Fruit fly (Drosophila melanogaster): Measurements from ENCODE around the gene Slu7.
A peak's percentile ranks its signal among the peaks of the same experiment; 100 is the strongest.

Slu7 gene

DNA sequence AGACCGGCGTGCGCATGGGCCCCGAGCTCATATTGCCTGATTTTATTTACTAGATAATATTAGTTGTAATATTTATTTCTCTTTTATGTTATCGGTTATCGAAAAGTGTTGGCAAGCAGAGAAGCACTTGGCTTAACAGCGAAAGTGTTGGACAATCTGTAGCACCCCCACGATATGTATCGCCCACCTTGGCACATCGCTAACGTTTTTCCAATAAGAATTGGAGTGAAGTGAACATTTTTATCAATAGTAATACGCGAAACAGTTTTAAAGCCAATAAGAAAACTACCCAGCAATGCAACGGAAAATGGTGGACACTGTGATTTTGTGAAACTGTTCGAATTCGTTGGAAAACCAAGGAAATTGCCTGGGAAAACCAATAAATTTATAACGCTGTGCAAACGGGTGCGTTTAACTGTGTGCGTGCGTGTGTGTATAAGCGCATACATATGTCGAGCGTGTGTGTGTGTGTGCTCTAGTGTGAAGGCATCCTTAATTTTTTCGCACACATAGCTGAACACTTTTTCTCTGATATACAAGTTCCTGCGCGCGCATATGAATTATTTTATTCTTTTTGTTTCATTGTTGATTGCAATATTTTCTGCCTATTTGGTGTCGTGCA, at the start of gene Slu7, which contains the start of gene Pkc98E:
Gene Slu7 (minus strand): TSS at position 112 of the 622 bp plus-strand sequence.
Gene Pkc98E (plus strand): TSS at position 197 of the 622 bp plus-strand sequence.
- TF ChIP-seq fd85E (GFP tag; optimal IDR thresholded peaks at IDR 0.05) (peak; percentile 1), fkh (GFP tag; optimal IDR thresholded peaks at IDR 0.05) (peak; percentile 57), CG6808 (GFP tag; optimal IDR thresholded peaks at IDR 0.05) (no peak), CG6792 (GFP tag; optimal IDR thresholded peaks at IDR 0.05) (no peak), acj6 (GFP tag; optimal IDR thresholded peaks at IDR 0.05) (peak; percentile 27), spab (GFP tag; optimal IDR thresholded peaks at IDR 0.05) (no peak), CG6276 (GFP tag; optimal IDR thresholded peaks at IDR 0.05) (no peak), net (GFP tag; optimal IDR thresholded peaks at IDR 0.05) (no peak), Ets96B (tag; optimal IDR thresholded peaks at IDR 0.05) (peak; percentile 7), CG6854 (GFP tag; optimal IDR thresholded peaks at IDR 0.05) (no peak), Met (GFP tag; optimal IDR thresholded peaks at IDR 0.05) (peak; percentile 61), CG32006 (GFP tag; optimal IDR thresholded peaks at IDR 0.05) (peak; percentile 1), topi (GFP tag; optimal IDR thresholded peaks at IDR 0.05) (peak; percentile 66), CG1621 (tag; optimal IDR thresholded peaks at IDR 0.05) (no peak), CG7368 (GFP tag; optimal IDR thresholded peaks at IDR 0.05) (peak; percentile 30), eg (GFP tag; IDR thresholded peaks at IDR 0.05) (peak; percentile 50; the same call in 2 of the 3 replicates), CG3919 (GFP tag; optimal IDR thresholded peaks at IDR 0.05) (peak; percentile 72), pdm3 (GFP tag; optimal IDR thresholded peaks at IDR 0.05) (peak; percentile 33), CG4318 (GFP tag; optimal IDR thresholded peaks at IDR 0.05) (no peak), CG15336 (GFP tag; IDR thresholded peaks at IDR 0.05) (no peak), CG31627 (GFP tag; optimal IDR thresholded peaks at IDR 0.05) (peak; percentile 67), Hr38 (GFP tag; optimal IDR thresholded peaks at IDR 0.05) (no peak), Hr4 (GFP tag; optimal IDR thresholded peaks at IDR 0.05) (peak; percentile 34), CG10669 (GFP tag; optimal IDR thresholded peaks at IDR 0.05) (no peak), Blimp-1 (GFP tag; optimal IDR thresholded peaks at IDR 0.05) (no peak), Sox15 (GFP tag; optimal IDR thresholded peaks at IDR 0.05) (peak; percentile 0), lz (GFP tag; optimal IDR thresholded peaks at IDR 0.05) (peak; percentile 52), Ets21C (GFP tag; optimal IDR thresholded peaks at IDR 0.05) (peak; percentile 45), CG3032 (tag; optimal IDR thresholded peaks at IDR 0.05) (peak; percentile 9), ss (GFP tag; optimal IDR thresholded peaks at IDR 0.05) (peak in 1 of 2 experiments; percentile 14), CG8119 (GFP tag; IDR thresholded peaks at IDR 0.05) (no peak), OdsH (GFP tag; optimal IDR thresholded peaks at IDR 0.05) (peak; percentile 41), esn (GFP tag; optimal IDR thresholded peaks at IDR 0.05) (peak; percentile 60), Sox102F (GFP tag; optimal IDR thresholded peaks at IDR 0.05) (peak; percentile 63), Sox14 (GFP tag; optimal IDR thresholded peaks at IDR 0.05) (peak; percentile 20), Smox (GFP tag; optimal IDR thresholded peaks at IDR 0.05) (no peak), cyc (GFP tag; optimal IDR thresholded peaks at IDR 0.05) (peak; percentile 63), fd59A (GFP tag; optimal IDR thresholded peaks at IDR 0.05) (no peak), Eip75B (GFP tag; optimal IDR thresholded peaks at IDR 0.05) (peak; percentile 44), CG11902 (GFP tag; optimal IDR thresholded peaks at IDR 0.05) (peak; percentile 36), Lpt (GFP tag; optimal IDR thresholded peaks at IDR 0.05) (peak; percentile 33), CG6163 (GFP tag; IDR thresholded peaks at IDR 0.05) (peak; percentile 59; the same call in 2 of the 3 replicates), Gug (GFP tag; IDR thresholded peaks at IDR 0.05) (no peak), dsx (GFP tag; optimal IDR thresholded peaks at IDR 0.05; ENCODE audit: poor library complexity, severe bottlenecking) (no peak), CG11762 (GFP tag; optimal IDR thresholded peaks at IDR 0.05; ENCODE audit: insufficient read depth) (peak; percentile 2), Eip78C (GFP tag) (peak; percentile 74), dac (GFP tag; optimal IDR thresholded peaks at IDR 0.05) (peak; percentile 36), CG8632 (GFP tag; optimal IDR thresholded peaks at IDR 0.05) (peak; percentile 2), CG11294 (GFP tag; IDR thresholded peaks at IDR 0.05) (no peak), salr (GFP tag; optimal IDR thresholded peaks at IDR 0.05) (peak in 1 of 2 experiments; percentile 17), Hr39 (GFP tag; optimal IDR thresholded peaks at IDR 0.05) (peak; percentile 59)

Data from whole organism, prepupa.